Worm (Caenorhabditis elegans): ENCODE data around the gene F53F4.12.

ce11 chrV:13665089-13665488 is 39.2 kb downstream of the F53F4.12 start, which contains the start of gene rde-12:
- TF ChIP-seq ceh-34 (tag; optimal IDR thresholded peaks at IDR 0.05) (no peak), unc-86 (tag; optimal IDR thresholded peaks at IDR 0.05) (no peak), unc-42 (tag; optimal IDR thresholded peaks at IDR 0.05) (no peak), ama-1 (optimal IDR thresholded peaks at IDR 0.05) (no peak)

All from whole organism, late embryonic.